Worm (Caenorhabditis elegans) whole organism, midembryonic: ENCODE results near the gene T06E4.7.

ENCODE experiments used
- T22C8.4 ChIP-seq: fragments of 200-800 bp; sonication (Bioruptor generic); IDR thresholded peaks from 2 replicates; pipeline ENCODE4 v1.3.6; 2022; ENCODE audit warnings: missing genetic modification characterization, missing compliant biosample characterization
- cog-1 ChIP-seq: sonication (generic microtip); optimal IDR thresholded peaks from 2 replicates; lab custom pipeline; 2016; ENCODE audit warnings: missing genetic modification characterization, missing compliant biosample characterization
- flt-1 ChIP-seq: fragments of 200-800 bp; sonication (Bioruptor generic); IDR thresholded peaks from 2 replicates; pipeline ENCODE4 v1.3.6; 2022; ENCODE audit warnings: missing genetic modification characterization, missing compliant biosample characterization
- klf-2 ChIP-seq: fragments of 200-800 bp; sonication (Bioruptor generic); conservative IDR thresholded peaks from 2 replicates; pipeline ENCODE4 v1.3.6; 2022; ENCODE audit warnings: missing genetic modification reagents, missing genetic modification characterization, missing compliant biosample characterization
- med-1 ChIP-seq: sonication (generic microtip); optimal IDR thresholded peaks from 2 replicates; lab custom pipeline; 2017; ENCODE audit warnings: missing genetic modification characterization, mild to moderate bottlenecking, missing compliant biosample characterization, antibody characterized with exemption, missing genetic modification reagents; ENCODE audit not compliant: insufficient read depth
- ref-1 ChIP-seq: fragments of 200-800 bp; sonication (Bioruptor generic); conservative IDR thresholded peaks from 2 replicates; pipeline ENCODE4 v1.3.6; 2022; ENCODE audit warnings: missing genetic modification reagents, missing genetic modification characterization, missing compliant biosample characterization
- tab-1 ChIP-seq: fragments of 200-800 bp; sonication (Bioruptor generic); IDR thresholded peaks from 2 replicates; pipeline ENCODE4 v1.3.6; 2022; ENCODE audit warnings: missing genetic modification characterization, missing compliant biosample characterization
- ztf-23 ChIP-seq: fragments of 200-800 bp; sonication (Bioruptor generic); IDR thresholded peaks from 2 replicates; pipeline ENCODE4 v1.3.6; 2022; ENCODE audit warnings: missing genetic modification reagents, missing genetic modification characterization, missing compliant biosample characterization
- ztf-29 ChIP-seq: fragments of 200-800 bp; sonication (Bioruptor generic); IDR thresholded peaks from 2 replicates; pipeline ENCODE4 v1.3.6; 2022; ENCODE audit warnings: missing genetic modification reagents, missing genetic modification characterization, missing compliant biosample characterization

DNA sequence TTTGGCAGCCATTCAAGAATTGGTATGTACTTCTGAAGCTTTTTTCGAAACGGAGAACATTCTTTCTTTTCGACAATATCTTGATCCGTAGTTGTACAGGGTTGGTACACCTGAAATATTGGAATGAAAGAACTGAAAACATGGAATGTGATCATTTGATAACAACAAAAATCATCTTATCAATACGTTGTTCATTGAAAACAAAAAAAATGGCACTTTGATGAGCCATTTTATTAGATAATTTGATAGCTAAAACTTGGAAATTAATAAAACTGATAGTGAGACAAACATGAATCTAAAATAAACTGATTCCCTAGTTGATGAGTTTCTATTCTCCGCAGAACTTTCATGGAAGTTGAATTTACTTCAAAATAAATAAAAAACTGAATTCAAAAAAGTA, 46.3 kb downstream of the T06E4.7 start:
- TF ChIP-seq flt-1 (no peak), med-1 (no peak), ztf-23 (GFP tag; lab: Robert Waterston, UW) (no peak), T22C8.4 (no peak), tab-1 (GFP tag; lab: Robert Waterston, UW) (no peak), klf-2 (GFP tag; lab: Robert Waterston, UW) (no peak), cog-1 (no peak), ztf-29 (GFP tag; lab: Robert Waterston, UW) (no peak), ref-1 (GFP tag; lab: Robert Waterston, UW) (no peak)
